Worm (Caenorhabditis elegans) whole organism, L4 larva: ENCODE data around the gene cyp-29A3.

ENCODE experiments used
- F44E2.7 ChIP-seq: fragments of 200-800 bp; sonication (Bioruptor generic); IDR thresholded peaks from 2 replicates; pipeline ENCODE4 v2.1.2; 2022; ENCODE audit warnings: missing genetic modification characterization, missing compliant biosample characterization
- F49E8.2 ChIP-seq: sonication (generic microtip); optimal IDR thresholded peaks from 2 replicates; lab custom pipeline; 2016; ENCODE audit warnings: missing compliant biosample characterization, mild to moderate bottlenecking, missing genetic modification characterization, borderline replicate concordance
- R02D3.7 ChIP-seq: fragments of 150-350 bp; sonication (generic microtip); optimal IDR thresholded peaks from 3 replicates; lab custom pipeline; 2014; ENCODE audit warnings: missing biosample characterization, missing genetic modification characterization
- Y75B8A.6 ChIP-seq: fragments of 200-800 bp; sonication (Bioruptor generic); IDR thresholded peaks from 2 replicates; pipeline ENCODE4 v1.3.6; 2022; ENCODE audit warnings: missing genetic modification reagents, missing genetic modification characterization, missing compliant biosample characterization
- ZK546.5 ChIP-seq, 2 experiments: sonication (generic microtip); optimal IDR thresholded peaks; 2 replicates each; lab custom pipeline; 2017; ENCODE audit warnings: missing biosample characterization in 2 of 2, missing genetic modification characterization in 2 of 2
- aly-2 ChIP-seq: sonication (generic microtip); optimal IDR thresholded peaks from 2 replicates; lab custom pipeline; 2018; ENCODE audit warnings: missing biosample characterization, missing genetic modification characterization
- attf-4 ChIP-seq: sonication (generic microtip); optimal IDR thresholded peaks from 3 replicates; lab custom pipeline; 2017; ENCODE audit warnings: missing biosample characterization, missing genetic modification characterization
- ceh-62 ChIP-seq: sonication (generic microtip); optimal IDR thresholded peaks from 2 replicates; lab custom pipeline; 2017; ENCODE audit warnings: missing biosample characterization, missing genetic modification characterization
- ceh-82 ChIP-seq: sonication (generic microtip); optimal IDR thresholded peaks from 2 replicates; lab custom pipeline; 2017; ENCODE audit warnings: missing biosample characterization, missing genetic modification characterization
- ces-1 ChIP-seq: fragments of 150-350 bp; sonication (generic microtip); optimal IDR thresholded peaks from 4 replicates; lab custom pipeline; 2014; ENCODE audit warnings: missing biosample characterization, missing genetic modification reagents, missing genetic modification characterization
- cey-2 ChIP-seq: sonication (generic microtip); optimal IDR thresholded peaks from 3 replicates; lab custom pipeline; 2017; ENCODE audit warnings: missing genetic modification characterization, mild to moderate bottlenecking, missing compliant biosample characterization, antibody characterized with exemption, borderline replicate concordance; ENCODE audit not compliant: insufficient read depth
- daf-16 ChIP-seq, 3 experiments: sonication (generic microtip); optimal IDR thresholded peaks; 2 replicates each; lab custom pipeline; 2016 to 2017; ENCODE audit warnings: missing genetic modification characterization in 3 of 3, missing genetic modification reagents in 3 of 3, mild to moderate bottlenecking in 2 of 3, missing compliant biosample characterization in 2 of 3, missing biosample characterization in 1 of 3, moderate library complexity in 1 of 3
- daf-19 ChIP-seq: fragments of 200-800 bp; sonication (Bioruptor generic); conservative IDR thresholded peaks from 2 replicates; pipeline ENCODE4 v1.3.6; 2022; ENCODE audit warnings: missing genetic modification characterization, missing compliant biosample characterization
- dmd-6 ChIP-seq: fragments of 200-800 bp; sonication (Bioruptor generic); IDR thresholded peaks from 2 replicates; pipeline ENCODE4 v1.3.6; 2022; ENCODE audit warnings: missing genetic modification reagents, missing genetic modification characterization, missing compliant biosample characterization
- dmd-8 ChIP-seq: fragments of 200-800 bp; sonication (Bioruptor generic); IDR thresholded peaks from 2 replicates; pipeline ENCODE4 v1.3.6; 2022; ENCODE audit warnings: missing genetic modification characterization, missing compliant biosample characterization
- dmd-9 ChIP-seq: fragments of 200-800 bp; sonication (Bioruptor generic); IDR thresholded peaks from 2 replicates; pipeline ENCODE4 v1.3.6; 2022; ENCODE audit warnings: missing genetic modification reagents, missing genetic modification characterization, missing compliant biosample characterization
- dpl-1 ChIP-seq: fragments of 150-350 bp; optimal IDR thresholded peaks from 2 replicates; lab custom pipeline; 2014; ENCODE audit warnings: missing biosample characterization, missing genetic modification reagents, missing genetic modification characterization
- duxl-1 ChIP-seq: sonication (generic microtip); optimal IDR thresholded peaks from 2 replicates; lab custom pipeline; 2016; ENCODE audit warnings: mild to moderate bottlenecking, missing genetic modification characterization, moderate library complexity, missing compliant biosample characterization; ENCODE audit not compliant: poor library complexity
- dve-1 ChIP-seq: sonication (generic microtip); optimal IDR thresholded peaks from 2 replicates; lab custom pipeline; 2017; ENCODE audit warnings: antibody characterized with exemption, mild to moderate bottlenecking, missing genetic modification characterization, missing compliant biosample characterization; ENCODE audit not compliant: insufficient read depth
- egl-27 ChIP-seq: sonication (generic microtip); optimal IDR thresholded peaks from 3 replicates; lab custom pipeline; 2017; ENCODE audit warnings: missing biosample characterization, missing genetic modification reagents, missing genetic modification characterization
- egl-43 ChIP-seq: fragments of 200-800 bp; sonication (Bioruptor generic); IDR thresholded peaks from 2 replicates; pipeline ENCODE4 v1.3.6; 2022; ENCODE audit warnings: missing genetic modification reagents, missing genetic modification characterization, missing compliant biosample characterization
- fos-1 ChIP-seq: fragments of 150-350 bp; optimal IDR thresholded peaks from 2 replicates; lab custom pipeline; 2014; ENCODE audit warnings: missing biosample characterization, missing genetic modification characterization
- gei-8 ChIP-seq: fragments of 200-800 bp; sonication (Bioruptor generic); optimal IDR thresholded peaks from 2 replicates; lab custom pipeline; 2018; ENCODE audit warnings: mild to moderate bottlenecking, missing genetic modification characterization, missing compliant biosample characterization
- hlh-11 ChIP-seq: fragments of 200-800 bp; sonication (Bioruptor generic); optimal IDR thresholded peaks from 2 replicates; lab custom pipeline; 2018; ENCODE audit warnings: mild to moderate bottlenecking, missing genetic modification characterization, missing compliant biosample characterization
- hlh-30 ChIP-seq: sonication (generic microtip); optimal IDR thresholded peaks from 2 replicates; lab custom pipeline; 2017; ENCODE audit warnings: antibody characterized with exemption, mild to moderate bottlenecking, missing genetic modification characterization, missing compliant biosample characterization; ENCODE audit not compliant: insufficient read depth
- hmg-1.1 ChIP-seq: fragments of 200-800 bp; sonication (Bioruptor generic); IDR thresholded peaks from 2 replicates; pipeline ENCODE4 v1.3.6; 2022; ENCODE audit warnings: missing genetic modification reagents, missing genetic modification characterization, missing compliant biosample characterization
- jun-1 ChIP-seq: fragments of 150-350 bp; optimal IDR thresholded peaks from 2 replicates; lab custom pipeline; 2014; ENCODE audit warnings: missing biosample characterization, missing genetic modification reagents, missing genetic modification characterization
- lin-1 ChIP-seq: fragments of 200-800 bp; sonication (Bioruptor generic); IDR thresholded peaks from 2 replicates; pipeline ENCODE4 v1.3.6; 2022; ENCODE audit warnings: missing genetic modification reagents, missing genetic modification characterization, missing compliant biosample characterization
- lin-15B ChIP-seq: fragments of 150-350 bp; sonication (generic microtip); optimal IDR thresholded peaks from 3 replicates; lab custom pipeline; 2014; ENCODE audit warnings: missing biosample characterization, missing genetic modification characterization
- lin-39 ChIP-seq: fragments of 150-350 bp; optimal IDR thresholded peaks from 2 replicates; lab custom pipeline; 2014; ENCODE audit warnings: missing biosample characterization, missing genetic modification reagents, missing genetic modification characterization
- mdl-1 ChIP-seq, 2 experiments: fragments of 150-350 bp in 1 of 2; sonication (generic microtip) in 1 of 2; optimal IDR thresholded peaks; 2 replicates each; lab custom pipeline; 2014 to 2017; ENCODE audit warnings: missing biosample characterization in 2 of 2, missing genetic modification characterization in 2 of 2
- mep-1 ChIP-seq: fragments of 150-350 bp; sonication (generic microtip); optimal IDR thresholded peaks from 3 replicates; lab custom pipeline; 2014; ENCODE audit warnings: missing biosample characterization, missing genetic modification characterization
- mes-2 ChIP-seq: sonication (generic microtip); optimal IDR thresholded peaks from 2 replicates; lab custom pipeline; 2016; ENCODE audit warnings: missing genotype, mild to moderate bottlenecking, missing genetic modification characterization, missing compliant biosample characterization; ENCODE audit not compliant: poor library complexity, severe bottlenecking
- mxl-2 ChIP-seq: fragments of 200-800 bp; sonication (Bioruptor generic); conservative IDR thresholded peaks from 2 replicates; pipeline ENCODE4 v1.3.6; 2022; ENCODE audit warnings: missing genetic modification reagents, missing genetic modification characterization, missing compliant biosample characterization
- nhr-10 ChIP-seq: fragments of 150-350 bp; optimal IDR thresholded peaks from 2 replicates; lab custom pipeline; 2014; ENCODE audit warnings: missing biosample characterization, missing genetic modification characterization
- nhr-237 ChIP-seq: sonication (generic microtip); optimal IDR thresholded peaks from 2 replicates; lab custom pipeline; 2017; ENCODE audit warnings: missing biosample characterization, missing genetic modification characterization
- nhr-25 ChIP-seq: sonication (generic microtip); optimal IDR thresholded peaks from 2 replicates; lab custom pipeline; 2017; ENCODE audit warnings: missing genetic modification characterization, mild to moderate bottlenecking, missing compliant biosample characterization, antibody characterized with exemption, moderate library complexity, borderline replicate concordance; ENCODE audit not compliant: insufficient read depth
- nhr-42 ChIP-seq: fragments of 200-800 bp; sonication (Bioruptor generic); IDR thresholded peaks from 2 replicates; pipeline ENCODE4 v1.3.6; 2022; ENCODE audit warnings: missing genetic modification characterization, missing compliant biosample characterization
- nhr-48 ChIP-seq: sonication (generic microtip); optimal IDR thresholded peaks from 2 replicates; lab custom pipeline; 2016; ENCODE audit warnings: mild to moderate bottlenecking, missing genetic modification characterization, missing compliant biosample characterization
- nhr-76 ChIP-seq: fragments of 150-350 bp; optimal IDR thresholded peaks from 2 replicates; lab custom pipeline; 2014; ENCODE audit warnings: missing biosample characterization, missing genetic modification characterization
- php-3 ChIP-seq: fragments of 200-800 bp; sonication (Bioruptor generic); IDR thresholded peaks from 2 replicates; pipeline ENCODE4 v1.3.6; 2022; ENCODE audit warnings: missing genetic modification reagents, missing genetic modification characterization, missing compliant biosample characterization
- pqm-1 ChIP-seq: sonication (generic microtip); optimal IDR thresholded peaks from 2 replicates; lab custom pipeline; 2017; ENCODE audit warnings: missing biosample characterization, missing genetic modification characterization
- snpc-4 ChIP-seq: fragments of 150-350 bp; optimal IDR thresholded peaks from 2 replicates; lab custom pipeline; 2014; ENCODE audit warnings: missing biosample characterization, missing genetic modification characterization
- spr-3 ChIP-seq: fragments of 200-800 bp; sonication (Bioruptor generic); optimal IDR thresholded peaks from 2 replicates; lab custom pipeline; 2018; ENCODE audit warnings: mild to moderate bottlenecking, missing genetic modification characterization, missing compliant biosample characterization
- tra-1 ChIP-seq: fragments of 200-800 bp; sonication (Bioruptor generic); IDR thresholded peaks from 2 replicates; pipeline ENCODE4 v1.3.6; 2022; ENCODE audit warnings: missing genetic modification reagents, missing genetic modification characterization, missing compliant biosample characterization
- unc-130 ChIP-seq: sonication (generic microtip); optimal IDR thresholded peaks from 2 replicates; lab custom pipeline; 2016; ENCODE audit warnings: missing genetic modification reagents, missing genetic modification characterization, missing compliant biosample characterization
- unc-39 ChIP-seq: sonication (generic microtip); optimal IDR thresholded peaks from 2 replicates; lab custom pipeline; 2017; ENCODE audit warnings: missing biosample characterization, missing genetic modification characterization
- unc-62 ChIP-seq, 3 experiments: fragments of 150-350 bp in 1 of 3; sonication (generic microtip); optimal IDR thresholded peaks in 2 of 3; peaks in 1 of 3; 1 replicate in 1 of 3; 2 replicates in 2 of 3; lab custom pipeline; 2014 to 2017; ENCODE audit warnings: missing biosample characterization in 3 of 3, missing genetic modification characterization in 3 of 3, missing genetic modification reagents in 3 of 3, missing genotype in 1 of 3
- zag-1 ChIP-seq: fragments of 150-350 bp; optimal IDR thresholded peaks from 2 replicates; lab custom pipeline; 2014; ENCODE audit warnings: missing biosample characterization, missing genetic modification characterization
- zip-11 ChIP-seq: fragments of 200-800 bp; sonication (Bioruptor generic); IDR thresholded peaks from 2 replicates; pipeline ENCODE4 v1.3.6; 2022; ENCODE audit warnings: missing genetic modification characterization, missing compliant biosample characterization

Gene cyp-29A3

ce11 chrV:53286-53685 lies 5.8 kb upstream of the cyp-29A3 start (continued):
- TF ChIP-seq unc-62 (GFP tag; optimal IDR thresholded peaks at IDR 0.05 in 1 of 2; lab: Kevin White, UChicago) (no peak), unc-62 (tag; optimal IDR thresholded peaks at IDR 0.05; lab: Kevin White, UChicago) (no peak), dve-1 (tag; lab: Kevin White, UChicago) (no peak), tra-1 (GFP tag; lab: Robert Waterston, UW) (peak; percentile 59; the same call in 1 of the 2 replicates), ces-1 (GFP tag; lab: Kevin White, UChicago) (no peak), gei-8 (GFP tag; lab: Kevin White, UChicago) (peak; percentile 69), dmd-8 (GFP tag; lab: Robert Waterston, UW) (peak; percentile 89), duxl-1 (tag; lab: Kevin White, UChicago) (peak; percentile 77), aly-2 (tag; lab: Kevin White, UChicago) (no peak), spr-3 (GFP tag; lab: Kevin White, UChicago) (peak; percentile 17), snpc-4 (tag; lab: Kevin White, UChicago) (no peak), daf-19 (peak; percentile 86), R02D3.7 (tag; lab: Kevin White, UChicago) (no peak), fos-1 (tag; lab: Kevin White, UChicago) (no peak), nhr-10 (tag; lab: Kevin White, UChicago) (no peak), pqm-1 (tag; lab: Kevin White, UChicago) (no peak), nhr-25 (tag; lab: Kevin White, UChicago) (no peak), daf-16 (GFP tag; optimal IDR thresholded peaks at IDR 0.05; lab: Kevin White, UChicago) (peak; percentile 55 to 82), daf-16 (tag; optimal IDR thresholded peaks at IDR 0.05; lab: Kevin White, UChicago) (peak; percentile 51), zag-1 (tag; lab: Kevin White, UChicago) (no peak), F49E8.2 (peak; percentile 18), dpl-1 (no peak), nhr-76 (no peak), hlh-11 (tag; lab: Kevin White, UChicago) (no peak), mdl-1 (tag; optimal IDR thresholded peaks at IDR 0.05; lab: Kevin White, UChicago) (peak in 1 of 2 experiments; percentile 60), egl-43 (peak; percentile 92), unc-39 (no peak), zip-11 (peak; percentile 87), lin-39 (tag; lab: Kevin White, UChicago) (no peak), lin-15B (tag; lab: Kevin White, UChicago) (no peak), jun-1 (tag; lab: Kevin White, UChicago) (peak; percentile 4), Y75B8A.6 (GFP tag; lab: Robert Waterston, UW) (peak; percentile 86), nhr-48 (tag; lab: Kevin White, UChicago) (peak; percentile 5), hlh-30 (tag; lab: Kevin White, UChicago) (peak; percentile 62), dmd-9 (GFP tag; lab: Robert Waterston, UW) (0 out of 2 replicates have a peak, but pooled peaks have one; percentile 10), lin-1 (GFP tag; lab: Robert Waterston, UW) (peak; percentile 77), cey-2 (no peak), php-3 (GFP tag; lab: Robert Waterston, UW) (peak; percentile 76), dmd-6 (GFP tag; lab: Robert Waterston, UW) (no peak), mes-2 (tag; lab: Kevin White, UChicago) (peak; percentile 76), nhr-237 (no peak), mxl-2 (GFP tag; lab: Robert Waterston, UW) (peak; percentile 73), ZK546.5 (tag; optimal IDR thresholded peaks at IDR 0.05; lab: Kevin White, UChicago) (no peak), attf-4 (tag; lab: Kevin White, UChicago) (no peak), ceh-82 (tag; lab: Kevin White, UChicago) (no peak), egl-27 (tag; lab: Kevin White, UChicago) (no peak), F44E2.7 (GFP tag; lab: Robert Waterston, UW) (peak; percentile 89; the same call in 1 of the 2 replicates), hmg-1.1 (GFP tag; lab: Robert Waterston, UW) (peak; percentile 87), ceh-62 (tag; lab: Kevin White, UChicago) (no peak), mep-1 (tag; lab: Kevin White, UChicago) (no peak), nhr-42 (no peak), unc-130 (no peak)
